Worm (Caenorhabditis elegans) whole organism, L4/young adult: ENCODE measurements around the gene fbxa-85.

Experiments
- W03F9.2 ChIP-seq: fragments of 150-350 bp; optimal IDR thresholded peaks from 2 replicates; lab custom pipeline; 2014; ENCODE audit warnings: missing biosample characterization, missing genetic modification characterization
- dao-5 ChIP-seq: sonication (generic microtip); optimal IDR thresholded peaks from 2 replicates; lab custom pipeline; 2016; ENCODE audit warnings: missing genotype, missing genetic modification characterization, moderate library complexity, missing compliant biosample characterization
- him-1 ChIP-seq: sonication (generic microtip); optimal IDR thresholded peaks from 2 replicates; lab custom pipeline; 2016; ENCODE audit warnings: missing genotype, missing genetic modification reagents, missing genetic modification characterization, missing compliant biosample characterization

DNA sequence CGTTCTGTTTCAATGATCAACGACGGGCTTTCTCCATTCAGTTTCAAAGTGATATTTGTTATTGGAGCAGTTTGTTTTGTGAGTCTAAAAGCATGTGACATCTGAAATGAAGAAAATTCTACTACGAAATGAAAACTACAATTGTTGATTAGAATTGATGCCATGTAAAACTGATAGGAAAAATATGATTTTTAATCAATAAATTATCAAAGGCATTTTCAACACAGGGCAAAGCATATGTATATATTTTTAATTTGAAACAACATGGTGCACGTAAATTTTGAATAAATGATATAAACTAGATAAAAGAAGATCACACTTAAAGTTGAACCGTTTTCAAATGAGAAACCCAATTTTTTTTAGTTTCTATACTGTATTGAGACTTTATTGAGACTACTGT lies 42.4 kb downstream of the fbxa-85 start, which contains the start of gene K10G4.5:
- TF ChIP-seq him-1 (tag; lab: Kevin White, UChicago) (no peak), dao-5 (tag; lab: Kevin White, UChicago) (no peak), W03F9.2 (no peak)
